Worm (Caenorhabditis elegans) whole organism, L3 larva: ENCODE data around the gene F58A4.1.

ENCODE experiments used
- ama-1 ChIP-seq: fragments of 150-350 bp; optimal IDR thresholded peaks from 2 replicates; lab custom pipeline; 2018
- elt-1 ChIP-seq: fragments of 150-350 bp; optimal IDR thresholded peaks from 2 replicates; lab custom pipeline; 2014; ENCODE audit warnings: missing biosample characterization, missing genetic modification characterization
- lin-39 ChIP-seq: fragments of 150-350 bp; optimal IDR thresholded peaks from 2 replicates; lab custom pipeline; 2018; ENCODE audit warnings: missing biosample characterization, missing genetic modification reagents, missing genetic modification characterization
- nhr-12 ChIP-seq: fragments of 150-350 bp; optimal IDR thresholded peaks from 2 replicates; lab custom pipeline; 2014; ENCODE audit warnings: missing biosample characterization, missing genetic modification characterization
- nhr-237 ChIP-seq: fragments of 150-350 bp; optimal IDR thresholded peaks from 2 replicates; lab custom pipeline; 2014; ENCODE audit warnings: missing biosample characterization, missing genetic modification characterization
- nhr-25 ChIP-seq: sonication (generic microtip); optimal IDR thresholded peaks from 2 replicates; lab custom pipeline; 2017; ENCODE audit warnings: missing biosample characterization, missing genetic modification characterization
- nhr-28 ChIP-seq: fragments of 150-350 bp; optimal IDR thresholded peaks from 2 replicates; lab custom pipeline; 2014; ENCODE audit warnings: missing biosample characterization, missing genetic modification characterization
- nhr-67 ChIP-seq: fragments of 150-350 bp; optimal IDR thresholded peaks from 2 replicates; lab custom pipeline; 2014; ENCODE audit warnings: missing biosample characterization, missing genetic modification characterization
- pha-4 ChIP-seq: fragments of 150-350 bp; optimal IDR thresholded peaks from 2 replicates; lab custom pipeline; 2014; ENCODE audit warnings: missing biosample characterization, missing genetic modification reagents, missing genetic modification characterization
- tbx-2 ChIP-seq: sonication (generic microtip); optimal IDR thresholded peaks from 2 replicates; lab custom pipeline; 2016; ENCODE audit warnings: mild to moderate bottlenecking, missing genetic modification characterization, missing compliant biosample characterization
- unc-39 ChIP-seq: sonication (generic microtip); optimal IDR thresholded peaks from 4 replicates; lab custom pipeline; 2017; ENCODE audit warnings: missing biosample characterization, missing genetic modification characterization
- unc-62 ChIP-seq: fragments of 150-350 bp; sonication (generic microtip); optimal IDR thresholded peaks from 4 replicates; lab custom pipeline; 2014; ENCODE audit warnings: missing biosample characterization, missing genetic modification reagents, missing genetic modification characterization
- ztf-11 ChIP-seq: fragments of 150-350 bp; optimal IDR thresholded peaks from 2 replicates; lab custom pipeline; 2014; ENCODE audit warnings: missing biosample characterization, missing genetic modification characterization
- ztf-4 ChIP-seq: fragments of 150-350 bp; optimal IDR thresholded peaks from 2 replicates; lab custom pipeline; 2014; ENCODE audit warnings: missing biosample characterization, missing genetic modification characterization

DNA sequence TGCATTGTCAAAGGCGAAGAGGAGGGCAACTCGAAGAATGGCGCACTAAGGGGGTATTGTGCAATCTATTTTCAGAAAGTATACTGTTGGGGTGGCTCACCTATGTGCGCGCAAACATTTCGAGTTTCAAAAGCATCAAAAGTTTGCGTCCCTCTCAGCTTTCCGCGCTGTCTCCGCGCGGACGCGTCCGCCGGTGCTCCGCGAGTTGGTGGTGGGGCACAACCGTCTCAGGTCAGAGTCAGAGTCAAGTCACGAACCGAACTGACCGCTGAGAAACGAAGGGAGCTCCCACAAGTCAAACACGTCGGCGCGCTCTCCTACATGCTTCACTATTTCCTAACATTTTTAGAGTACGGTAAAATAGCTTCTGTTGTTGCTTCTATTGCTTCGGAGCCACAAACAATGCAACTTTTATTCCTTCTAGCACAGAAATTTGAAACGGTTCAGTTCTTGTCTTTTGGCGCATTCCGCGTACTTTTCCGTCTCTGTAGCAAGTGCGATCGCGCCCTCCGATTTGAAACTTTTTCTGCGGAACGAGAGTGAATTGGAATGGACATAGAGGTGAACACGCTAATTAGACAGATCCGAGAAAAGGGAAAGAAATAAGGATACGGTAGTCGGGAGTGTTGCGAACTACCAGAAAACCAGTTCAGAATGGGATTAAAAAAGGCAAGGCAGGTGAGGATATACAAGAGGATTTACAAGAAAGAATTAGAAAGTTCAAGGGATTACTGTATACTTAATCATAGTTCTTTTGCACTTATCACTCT lies 41.2 kb downstream of the F58A4.1 start:
- TF ChIP-seq nhr-25 (tag; lab: Kevin White, UChicago) (no peak), unc-62 (GFP tag; lab: Kevin White, UChicago) (no peak), pha-4 (no peak), nhr-237 (no peak), ztf-11 (no peak), nhr-12 (tag; lab: Kevin White, UChicago) (no peak), ama-1 (lab: Kevin White, UChicago) (no peak), tbx-2 (tag; lab: Kevin White, UChicago) (no peak), nhr-28 (no peak), ztf-4 (no peak), lin-39 (no peak), unc-39 (tag; lab: Kevin White, UChicago) (no peak), nhr-67 (tag; lab: Kevin White, UChicago) (no peak), elt-1 (tag; lab: Kevin White, UChicago) (no peak)
